Fruit fly (Drosophila melanogaster): ENCODE data around the gene ssp6.

- TF ChIP-seq ovo (GFP tag; optimal IDR thresholded peaks at IDR 0.05) (no peak), CG1620 (GFP tag; optimal IDR thresholded peaks at IDR 0.05) (no peak), CG5204 (GFP tag; optimal IDR thresholded peaks at IDR 0.05) (no peak), kay (GFP tag; ENCODE audit: borderline replicate concordance) (no peak), toe (GFP tag; optimal IDR thresholded peaks at IDR 0.05) (no peak), tj (GFP tag; optimal IDR thresholded peaks at IDR 0.05) (no peak), CG14711 (tag; optimal IDR thresholded peaks at IDR 0.05) (no peak), bab1 (GFP tag; optimal IDR thresholded peaks at IDR 0.05) (no peak), pad (GFP tag; optimal IDR thresholded peaks at IDR 0.05) (no peak)
Observed at dm6 chr3L:6038720-6039205, 37.8 kb upstream of the ssp6 start, which contains the start of gene Jon65Aiv.
